Fruit fly (Drosophila melanogaster) whole organism, embryonic: ENCODE results near the gene CG10431.
A peak's percentile ranks its signal among the peaks of the same experiment; 100 is the strongest.

ENCODE experiments used
- Aef1 ChIP-seq: fragments of 200-800 bp; sonication (Bioruptor generic); IDR thresholded peaks from 3 replicates; pipeline ENCODE4 v1.3.6; 2022; ENCODE audit warnings: missing biosample characterization, missing genetic modification characterization
- CG10267 ChIP-seq: fragments of 200-800 bp; sonication (Bioruptor generic); optimal IDR thresholded peaks from 2 replicates; lab custom pipeline; 2018; ENCODE audit warnings: missing biosample characterization, mild to moderate bottlenecking, missing genetic modification characterization, moderate library complexity
- CG10462 ChIP-seq: fragments of 200-800 bp; sonication (Bioruptor generic); optimal IDR thresholded peaks from 2 replicates; lab custom pipeline; 2016; ENCODE audit warnings: missing biosample characterization, missing genetic modification characterization
- CG11695 ChIP-seq: fragments of 200-800 bp; sonication (Bioruptor generic); IDR thresholded peaks from 3 replicates; pipeline ENCODE4 v1.3.6; 2022; ENCODE audit warnings: missing biosample characterization, missing genetic modification characterization
- CG12391 ChIP-seq: fragments of 200-800 bp; sonication (Bioruptor generic); optimal IDR thresholded peaks from 3 replicates; lab custom pipeline; 2018; ENCODE audit warnings: missing biosample characterization, mild to moderate bottlenecking, missing genetic modification characterization, moderate library complexity
- CG13424 ChIP-seq: fragments of 200-800 bp; sonication (Bioruptor generic); optimal IDR thresholded peaks from 2 replicates; lab custom pipeline; 2019; ENCODE audit warnings: missing biosample characterization, mild to moderate bottlenecking, missing genetic modification characterization, moderate library complexity
- CG14710 ChIP-seq: fragments of 200-800 bp; sonication (Bioruptor generic); optimal IDR thresholded peaks from 3 replicates; lab custom pipeline; 2019; ENCODE audit warnings: missing biosample characterization, mild to moderate bottlenecking, missing genetic modification characterization, moderate library complexity
- CG15601 ChIP-seq: fragments of 200-800 bp; sonication (Bioruptor generic); optimal IDR thresholded peaks from 3 replicates; lab custom pipeline; 2019; ENCODE audit warnings: missing biosample characterization, mild to moderate bottlenecking, missing genetic modification characterization, moderate library complexity
- CG15696 ChIP-seq: fragments of 200-800 bp; sonication (Bioruptor generic); optimal IDR thresholded peaks from 2 replicates; lab custom pipeline; 2019; ENCODE audit warnings: missing biosample characterization, mild to moderate bottlenecking, missing genetic modification characterization, moderate library complexity
- CG17385 ChIP-seq: fragments of 200-800 bp; sonication (Bioruptor generic); optimal IDR thresholded peaks from 3 replicates; lab custom pipeline; 2018; ENCODE audit warnings: missing biosample characterization, mild to moderate bottlenecking, missing genetic modification characterization
- CG18262 ChIP-seq: fragments of 200-800 bp; optimal IDR thresholded peaks from 3 replicates; lab custom pipeline; 2019; ENCODE audit warnings: missing biosample characterization, mild to moderate bottlenecking, missing genetic modification characterization, moderate library complexity
- CG2678 ChIP-seq: fragments of 200-800 bp; sonication (Bioruptor generic); optimal IDR thresholded peaks from 3 replicates; lab custom pipeline; 2019; ENCODE audit warnings: missing biosample characterization, mild to moderate bottlenecking, missing genetic modification characterization, moderate library complexity
- CG31224 ChIP-seq: fragments of 200-800 bp; sonication (Bioruptor generic); IDR thresholded peaks from 2 replicates; pipeline ENCODE4 v1.3.6; 2022; ENCODE audit warnings: missing biosample characterization, missing genetic modification characterization
- CG31441 ChIP-seq: fragments of 200-800 bp; sonication (Bioruptor generic); IDR thresholded peaks from 2 replicates; pipeline ENCODE4 v1.3.6; 2022; ENCODE audit warnings: missing biosample characterization, missing genetic modification characterization
- CG33557 ChIP-seq: fragments of 200-800 bp; sonication (Bioruptor generic); optimal IDR thresholded peaks from 2 replicates; lab custom pipeline; 2019; ENCODE audit warnings: missing biosample characterization, mild to moderate bottlenecking, missing genetic modification characterization, moderate library complexity
- CG4424 ChIP-seq: fragments of 200-800 bp; sonication (Bioruptor generic); optimal IDR thresholded peaks from 3 replicates; lab custom pipeline; 2016; ENCODE audit warnings: missing biosample characterization, missing genetic modification characterization
- CG6254 ChIP-seq: fragments of 200-800 bp; sonication (Bioruptor generic); optimal IDR thresholded peaks from 3 replicates; lab custom pipeline; 2017; ENCODE audit warnings: mild to moderate bottlenecking, missing biosample characterization, missing genetic modification reagents, missing genetic modification characterization
- CG6689 ChIP-seq: fragments of 200-800 bp; sonication (Bioruptor generic); IDR thresholded peaks from 2 replicates; pipeline ENCODE4 v1.3.6; 2022; ENCODE audit warnings: missing biosample characterization, missing genetic modification characterization
- CG7556 ChIP-seq: fragments of 200-800 bp; sonication (Bioruptor generic); optimal IDR thresholded peaks from 2 replicates; lab custom pipeline; 2017; ENCODE audit warnings: missing biosample characterization, mild to moderate bottlenecking, missing genetic modification characterization
- CG7786 ChIP-seq: fragments of 200-800 bp; sonication (Bioruptor generic); optimal IDR thresholded peaks from 2 replicates; lab custom pipeline; 2016; ENCODE audit warnings: missing biosample characterization, missing genetic modification characterization
- CG8388 ChIP-seq: fragments of 200-800 bp; sonication (Bioruptor generic); optimal IDR thresholded peaks from 2 replicates; lab custom pipeline; 2019; ENCODE audit warnings: missing biosample characterization, mild to moderate bottlenecking, missing genetic modification characterization, moderate library complexity
- CG8924 ChIP-seq: fragments of 200-800 bp; optimal IDR thresholded peaks from 3 replicates; lab custom pipeline; 2019; ENCODE audit warnings: missing biosample characterization, mild to moderate bottlenecking, missing genetic modification characterization, moderate library complexity
- CG9817 ChIP-seq: fragments of 200-800 bp; sonication (Bioruptor generic); optimal IDR thresholded peaks from 2 replicates; lab custom pipeline; 2018; ENCODE audit warnings: missing biosample characterization, mild to moderate bottlenecking, missing genetic modification characterization, moderate library complexity
- Dip2 ChIP-seq: fragments of 200-800 bp; sonication (Bioruptor generic); IDR thresholded peaks from 2 replicates; pipeline ENCODE4 v1.3.6; 2022; ENCODE audit warnings: missing biosample characterization, missing genetic modification characterization
- HLHmδ ChIP-seq: fragments of 200-800 bp; sonication (Bioruptor generic); optimal IDR thresholded peaks from 2 replicates; lab custom pipeline; 2018; ENCODE audit warnings: missing biosample characterization, mild to moderate bottlenecking, missing genetic modification characterization, moderate library complexity
- Meics ChIP-seq: fragments of 200-800 bp; sonication (Bioruptor generic); optimal IDR thresholded peaks from 2 replicates; lab custom pipeline; 2017; ENCODE audit warnings: missing biosample characterization, mild to moderate bottlenecking, missing genetic modification characterization
- Oli ChIP-seq: fragments of 200-800 bp; sonication (Bioruptor generic); optimal IDR thresholded peaks from 2 replicates; lab custom pipeline; 2018; ENCODE audit warnings: missing biosample characterization, mild to moderate bottlenecking, missing genetic modification characterization, moderate library complexity
- Ptx1 ChIP-seq: fragments of 200-800 bp; sonication (Bioruptor generic); IDR thresholded peaks from 2 replicates; pipeline ENCODE4 v1.3.6; 2022; ENCODE audit warnings: missing biosample characterization, missing genetic modification characterization
- Sox102F ChIP-seq: fragments of 200-800 bp; sonication (Bioruptor generic); optimal IDR thresholded peaks from 2 replicates; lab custom pipeline; 2018; ENCODE audit warnings: missing biosample characterization, mild to moderate bottlenecking, missing genetic modification characterization, moderate library complexity
- Spps ChIP-seq: fragments of 200-800 bp; sonication (Bioruptor generic); optimal IDR thresholded peaks from 2 replicates; lab custom pipeline; 2018; ENCODE audit warnings: missing biosample characterization, mild to moderate bottlenecking, missing genetic modification characterization
- Xrp1 ChIP-seq: fragments of 200-800 bp; sonication (Bioruptor generic); IDR thresholded peaks from 2 replicates; pipeline ENCODE4 v1.3.6; 2022; ENCODE audit warnings: missing biosample characterization, missing genetic modification characterization
- bbx ChIP-seq: fragments of 200-800 bp; sonication (Bioruptor generic); IDR thresholded peaks from 2 replicates; pipeline ENCODE4 v1.3.6; 2022; ENCODE audit warnings: missing biosample characterization, missing genetic modification characterization; ENCODE audit not compliant: partially characterized antibody
- corto ChIP-seq: fragments of 200-800 bp; sonication (Bioruptor generic); optimal IDR thresholded peaks from 2 replicates; lab custom pipeline; 2016; ENCODE audit warnings: missing biosample characterization, mild to moderate bottlenecking, missing genetic modification characterization, moderate library complexity
- gcm ChIP-seq: fragments of 200-800 bp; sonication (Bioruptor generic); optimal IDR thresholded peaks from 2 replicates; lab custom pipeline; 2019; ENCODE audit warnings: missing biosample characterization, mild to moderate bottlenecking, missing genetic modification characterization, moderate library complexity
- gem ChIP-seq: fragments of 200-800 bp; sonication (Bioruptor generic); optimal IDR thresholded peaks from 2 replicates; lab custom pipeline; 2019; ENCODE audit warnings: missing biosample characterization, mild to moderate bottlenecking, missing genetic modification characterization, moderate library complexity
- grau ChIP-seq: fragments of 200-800 bp; optimal IDR thresholded peaks from 3 replicates; lab custom pipeline; 2019; ENCODE audit warnings: missing biosample characterization, mild to moderate bottlenecking, missing genetic modification characterization, moderate library complexity
- ken ChIP-seq: fragments of 200-800 bp; sonication (Bioruptor generic); IDR thresholded peaks from 3 replicates; pipeline ENCODE4 v1.3.6; 2022; ENCODE audit warnings: missing biosample characterization, missing genetic modification characterization
- lmd ChIP-seq: fragments of 200-800 bp; sonication (Bioruptor generic); IDR thresholded peaks from 2 replicates; pipeline ENCODE4 v1.3.6; 2022; ENCODE audit warnings: missing biosample characterization, missing genetic modification characterization
- lola ChIP-seq, 3 experiments: fragments of >200 bp in 2 of 3; fragments of 200-800 bp in 1 of 3; sonication (Bioruptor generic) in 1 of 3; optimal IDR thresholded peaks; 2 replicates each; lab custom pipeline; 2017 to 2019; ENCODE audit warnings: missing biosample characterization in 3 of 3, missing genetic modification characterization in 3 of 3, mild to moderate bottlenecking in 1 of 3, moderate library complexity in 1 of 3
- nerfin-1 ChIP-seq: fragments of 200-800 bp; sonication (Bioruptor generic); optimal IDR thresholded peaks from 3 replicates; lab custom pipeline; 2019; ENCODE audit warnings: missing biosample characterization, mild to moderate bottlenecking, missing genetic modification characterization, moderate library complexity
- pb ChIP-seq: fragments of 200-800 bp; sonication (Bioruptor generic); optimal IDR thresholded peaks from 3 replicates; lab custom pipeline; 2016; ENCODE audit warnings: missing biosample characterization, missing genetic modification characterization
- phol ChIP-seq: fragments of 200-800 bp; sonication (Bioruptor generic); optimal IDR thresholded peaks from 3 replicates; lab custom pipeline; 2018; ENCODE audit warnings: missing biosample characterization, mild to moderate bottlenecking, missing genetic modification characterization, moderate library complexity
- sob ChIP-seq: fragments of 200-800 bp; sonication (Bioruptor generic); IDR thresholded peaks from 2 replicates; pipeline ENCODE4 v1.3.6; 2022; ENCODE audit warnings: missing biosample characterization, missing genetic modification characterization
- sqz ChIP-seq: fragments of 200-800 bp; sonication (Bioruptor generic); optimal IDR thresholded peaks from 3 replicates; lab custom pipeline; 2018; ENCODE audit warnings: missing biosample characterization, mild to moderate bottlenecking, missing genetic modification characterization
- ttk ChIP-seq: fragments of 200-800 bp; sonication (Bioruptor generic); IDR thresholded peaks from 2 replicates; pipeline ENCODE4 v2.1.2; 2022; ENCODE audit warnings: missing biosample characterization, missing genetic modification characterization
- zf30C ChIP-seq: fragments of 200-800 bp; sonication (Bioruptor generic); optimal IDR thresholded peaks from 3 replicates; lab custom pipeline; 2018; ENCODE audit warnings: missing biosample characterization, mild to moderate bottlenecking, missing genetic modification characterization
- zfh1 ChIP-seq: fragments of 200-800 bp; sonication (Bioruptor generic); IDR thresholded peaks from 3 replicates; pipeline ENCODE4 v1.3.6; 2022; ENCODE audit warnings: missing biosample characterization, missing genetic modification characterization

Gene CG10431

DNA sequence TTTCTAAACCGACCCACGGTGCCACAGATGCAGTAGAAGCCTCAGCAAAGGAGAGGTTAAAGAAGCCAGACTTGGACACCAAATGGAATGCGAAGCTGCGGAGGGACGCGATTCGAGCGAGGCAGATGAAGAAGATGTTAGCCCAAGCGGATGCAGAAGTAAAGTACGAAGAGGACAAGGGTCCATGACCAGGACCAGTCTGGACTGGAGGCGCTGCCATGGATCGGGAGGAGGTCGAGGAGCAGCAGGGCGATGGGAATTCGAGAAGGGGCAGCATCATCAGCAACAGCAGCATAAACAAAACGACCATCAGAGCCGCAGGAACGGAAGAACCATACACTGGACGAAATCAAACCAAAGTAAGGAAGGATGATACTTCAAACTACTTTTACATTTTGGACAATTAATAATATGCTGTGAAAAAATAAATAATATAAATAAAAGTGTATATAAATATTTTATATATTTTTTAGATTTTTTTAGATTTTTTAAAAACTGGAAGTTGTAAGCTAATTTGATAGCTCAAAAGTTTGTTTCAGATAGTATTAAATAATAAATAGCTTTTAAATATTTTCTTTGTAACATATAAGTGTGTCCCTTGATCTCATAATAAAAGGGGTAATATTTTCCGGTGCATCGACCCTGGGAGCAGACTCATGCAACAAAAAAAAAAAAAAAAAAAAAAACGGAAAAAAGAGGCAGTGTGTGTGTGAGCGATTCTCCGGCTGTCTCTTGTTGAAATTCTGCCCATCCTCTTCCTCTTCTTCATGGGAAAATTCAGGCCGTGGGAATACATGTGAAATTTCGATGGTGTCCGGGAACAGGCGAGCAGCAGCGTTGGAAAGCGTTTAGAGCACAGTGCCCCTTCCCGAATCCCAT, 27.6 kb upstream of the CG10431 start:
- TF ChIP-seq zfh1 (GFP tag; lab: Robert Waterston, UW): 0 out of 3 replicates have a peak, but pooled peaks have one; percentile 38
- TF ChIP-seq CG33557 (GFP tag; lab: Kevin White, UChicago): peak; percentile 32
- peak; percentile 59 for TF ChIP-seq CG12391 (tag; lab: Kevin White, UChicago)
- TF ChIP-seq lola (GFP tag; optimal IDR thresholded peaks at IDR 0.05; lab: Kevin White, UChicago): peak in 1 of 3 experiments; percentile 68
- TF ChIP-seq CG6689 (GFP tag; lab: Robert Waterston, UW): no peak; the same call in 1 of the 2 replicates
- peak; percentile 49 for TF ChIP-seq CG8924 (tag; lab: Kevin White, UChicago)
- peak; percentile 2 for TF ChIP-seq Spps (tag; lab: Kevin White, UChicago)
- TF ChIP-seq CG10462 (GFP tag; lab: Kevin White, UChicago): no peak
- peak; percentile 59 for TF ChIP-seq CG15696
- TF ChIP-seq CG9817: no peak
- 0 out of 3 replicates have a peak, but pooled peaks have one; percentile 12 for TF ChIP-seq Aef1 (GFP tag; lab: Robert Waterston, UW)
- TF ChIP-seq CG18262: peak; percentile 80
- TF ChIP-seq phol (tag; lab: Kevin White, UChicago): peak; percentile 57
- TF ChIP-seq gem (tag; lab: Kevin White, UChicago): peak; percentile 78
- TF ChIP-seq CG31224 (GFP tag; lab: Robert Waterston, UW): peak; percentile 93
- peak; percentile 53 for TF ChIP-seq CG8388
- TF ChIP-seq Xrp1 (GFP tag; lab: Robert Waterston, UW): peak; percentile 51; the same call in 1 of the 2 replicates
- peak; percentile 77 for TF ChIP-seq CG17385
- peak; percentile 49 for TF ChIP-seq corto (GFP tag; lab: Kevin White, UChicago)
- TF ChIP-seq CG7786 (GFP tag; lab: Kevin White, UChicago): no peak
- TF ChIP-seq CG15601 (tag; lab: Kevin White, UChicago): peak; percentile 38
- TF ChIP-seq CG31441 (GFP tag; lab: Robert Waterston, UW): peak; percentile 58
- TF ChIP-seq zf30C (GFP tag; lab: Kevin White, UChicago): peak; percentile 63
- TF ChIP-seq lmd (GFP tag; lab: Robert Waterston, UW): no peak
- peak; percentile 23 for TF ChIP-seq CG13424 (tag; lab: Kevin White, UChicago)
- TF ChIP-seq grau (tag; lab: Kevin White, UChicago): peak; percentile 45
- TF ChIP-seq bbx (GFP tag; lab: Robert Waterston, UW): peak; percentile 39
- TF ChIP-seq pb (GFP tag; lab: Kevin White, UChicago): no peak
- peak; percentile 14 for TF ChIP-seq CG6254 (GFP tag; lab: Kevin White, UChicago)
- TF ChIP-seq CG7556: peak; percentile 21
- TF ChIP-seq Sox102F (GFP tag; lab: Kevin White, UChicago): peak; percentile 43
- peak; percentile 20 for TF ChIP-seq sqz (GFP tag; lab: Kevin White, UChicago)
- no peak for TF ChIP-seq CG11695 (GFP tag; lab: Robert Waterston, UW)
- 0 out of 2 replicates have a peak, but pooled peaks have one; percentile 17 for TF ChIP-seq Ptx1 (GFP tag; lab: Robert Waterston, UW)
- peak; percentile 64 for TF ChIP-seq CG14710 (tag; lab: Kevin White, UChicago)
- TF ChIP-seq ttk (GFP tag; lab: Robert Waterston, UW): no peak
- TF ChIP-seq sob: no peak
- no peak for TF ChIP-seq Meics (GFP tag; lab: Kevin White, UChicago)
- TF ChIP-seq nerfin-1 (tag; lab: Kevin White, UChicago): no peak
- 0 out of 3 replicates have a peak, but pooled peaks have one; percentile 33 for TF ChIP-seq ken (GFP tag; lab: Robert Waterston, UW)
- TF ChIP-seq CG4424 (GFP tag; lab: Kevin White, UChicago): peak; percentile 35
- peak; percentile 29 for TF ChIP-seq Oli (tag; lab: Kevin White, UChicago)
- no peak for TF ChIP-seq Dip2 (GFP tag; lab: Robert Waterston, UW)
- TF ChIP-seq CG2678: peak; percentile 36
- TF ChIP-seq gcm (GFP tag; lab: Kevin White, UChicago): peak; percentile 30
- TF ChIP-seq CG10267 (tag; lab: Kevin White, UChicago): peak; percentile 48
- peak; percentile 60 for TF ChIP-seq HLHmδ (GFP tag; lab: Kevin White, UChicago)
